Worm (Caenorhabditis elegans): ENCODE measurements around the gene dsl-1.

DNA sequence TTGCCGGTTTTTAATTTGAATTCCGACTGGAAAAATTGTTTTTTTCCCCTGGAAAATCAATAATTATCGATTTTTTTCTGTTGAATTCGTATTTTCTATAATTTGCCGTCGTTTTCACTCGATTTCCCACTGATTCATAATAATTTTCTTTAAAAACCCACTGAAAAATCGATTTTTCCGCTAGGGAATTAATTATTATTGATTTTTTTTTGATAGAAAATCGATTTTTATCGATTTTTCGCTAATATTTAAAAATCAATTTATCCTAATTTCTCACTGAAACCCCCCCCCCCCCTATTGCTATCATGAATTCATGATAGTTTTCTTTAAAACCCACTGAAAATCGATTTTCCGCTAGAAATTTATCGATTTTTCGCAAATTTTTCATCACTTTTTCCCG, 31.3 kb downstream of the dsl-1 start:
- TF ChIP-seq W03F9.2 (tag; optimal IDR thresholded peaks at IDR 0.05): no peak
- no peak for TF ChIP-seq dao-5 (tag; optimal IDR thresholded peaks at IDR 0.05)
